Worm (Caenorhabditis elegans) whole organism, early embryonic: ENCODE measurements around the gene F41G3.5.

Experiments
- ama-1 ChIP-seq: fragments of 150-350 bp; optimal IDR thresholded peaks from 2 replicates; lab custom pipeline; 2014
- ceh-36 ChIP-seq: sonication (generic microtip); optimal IDR thresholded peaks from 2 replicates; lab custom pipeline; 2016; ENCODE audit warnings: missing genetic modification characterization, inconsistent platforms, missing compliant biosample characterization
- scrt-1 ChIP-seq: fragments of 200-800 bp; sonication (Bioruptor generic); IDR thresholded peaks from 2 replicates; pipeline ENCODE4 v1.3.6; 2022; ENCODE audit warnings: missing genetic modification characterization, missing compliant biosample characterization

DNA sequence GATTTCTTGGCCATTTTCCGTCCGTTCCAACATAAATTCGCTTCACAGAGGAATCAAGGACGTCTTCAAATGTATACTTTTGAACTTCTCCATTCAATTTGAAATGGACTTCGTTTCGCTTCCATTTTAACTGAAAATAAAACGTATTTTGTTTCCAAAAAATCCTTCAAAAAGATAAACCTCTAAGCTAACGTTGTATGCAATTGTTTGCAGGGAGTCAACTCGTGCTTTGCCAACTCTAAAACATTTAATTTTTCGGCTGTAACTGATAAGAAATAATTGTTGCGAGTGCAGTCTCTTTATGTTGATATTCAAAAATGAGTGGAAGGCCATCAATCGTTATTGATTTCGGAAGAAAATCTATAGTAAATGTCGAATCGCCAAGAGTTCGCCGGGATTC is 21.5 kb downstream of the F41G3.5 start, which contains the start of gene F41G3.18:
- TF ChIP-seq scrt-1 (GFP tag; lab: Robert Waterston, UW), result no peak
- no peak for TF ChIP-seq ama-1
- TF ChIP-seq ceh-36 (tag; lab: Kevin White, UChicago), result no peak
